Worm (Caenorhabditis elegans): ENCODE results near the gene epic-1.

The epic-1 gene

DNA sequence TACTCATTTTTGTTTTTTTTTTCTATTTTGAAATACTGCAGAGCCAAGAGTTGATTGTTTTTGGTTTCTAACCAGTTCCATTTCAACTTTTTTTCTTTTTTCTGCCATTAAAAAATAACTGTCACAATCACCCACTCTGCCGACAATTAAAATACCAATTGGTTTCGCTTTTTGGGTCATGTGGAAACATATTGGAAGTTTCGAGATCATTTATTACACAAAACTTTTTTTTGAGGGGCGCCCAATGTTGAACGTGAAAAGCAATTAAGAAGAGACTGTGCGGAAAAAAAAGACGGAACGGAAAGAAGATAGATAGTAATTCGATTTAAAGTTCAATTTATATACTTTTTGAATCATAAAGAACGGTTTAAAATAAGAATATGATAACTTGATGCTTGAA is 2.3 kb upstream of the epic-1 start:
- TF ChIP-seq crh-2 (tag; optimal IDR thresholded peaks at IDR 0.05): peak; percentile 4
- TF ChIP-seq ceh-16 (tag; optimal IDR thresholded peaks at IDR 0.05): no peak
- peak; percentile 78 for TF ChIP-seq nhr-25 (tag; optimal IDR thresholded peaks at IDR 0.05)
- peak; percentile 64 for TF ChIP-seq blmp-1 (tag; optimal IDR thresholded peaks at IDR 0.05; ENCODE audit: insufficient read depth)

DNA sequence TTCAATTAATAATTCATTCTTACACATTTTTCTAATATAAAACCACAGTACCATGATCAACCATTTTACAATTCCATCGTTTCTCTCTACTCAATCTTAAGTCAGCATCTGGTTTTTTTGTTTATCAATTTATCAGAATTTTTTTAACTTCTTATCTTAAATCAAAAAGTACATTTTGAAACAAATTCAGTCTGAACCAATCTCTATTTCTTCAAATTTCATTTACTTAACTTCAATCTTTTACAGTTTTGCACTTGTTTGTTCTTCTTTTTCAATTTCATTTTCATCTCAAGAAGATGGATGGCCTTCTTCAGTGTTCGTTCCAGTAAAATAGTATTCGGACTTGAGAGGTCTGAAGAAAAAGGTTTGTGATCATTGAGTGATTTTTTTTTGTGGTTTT is 1.3 kb upstream of the epic-1 start, which contains the start of gene gba-3:
TSS of gene gba-3 (plus strand) at position 301 of the 400 bp plus-strand sequence.
- TF ChIP-seq nhr-77 (tag; optimal IDR thresholded peaks at IDR 0.05) (no peak), nhr-12 (tag; optimal IDR thresholded peaks at IDR 0.05) (no peak), nhr-25 (tag; optimal IDR thresholded peaks at IDR 0.05) (peak; percentile 47), mdl-1 (tag; optimal IDR thresholded peaks at IDR 0.05) (no peak), mbf-1 (tag; optimal IDR thresholded peaks at IDR 0.05) (no peak), sma-9 (GFP tag; optimal IDR thresholded peaks at IDR 0.05) (peak; percentile 8), sma-9 (tag; optimal IDR thresholded peaks at IDR 0.05) (no peak), skn-1 (tag; optimal IDR thresholded peaks at IDR 0.05) (no peak), sem-4 (tag; optimal IDR thresholded peaks at IDR 0.05) (no peak), unc-62 (GFP tag; optimal IDR thresholded peaks at IDR 0.05) (no peak), blmp-1 (tag; optimal IDR thresholded peaks at IDR 0.05; ENCODE audit: insufficient read depth) (peak; percentile 18)

DNA sequence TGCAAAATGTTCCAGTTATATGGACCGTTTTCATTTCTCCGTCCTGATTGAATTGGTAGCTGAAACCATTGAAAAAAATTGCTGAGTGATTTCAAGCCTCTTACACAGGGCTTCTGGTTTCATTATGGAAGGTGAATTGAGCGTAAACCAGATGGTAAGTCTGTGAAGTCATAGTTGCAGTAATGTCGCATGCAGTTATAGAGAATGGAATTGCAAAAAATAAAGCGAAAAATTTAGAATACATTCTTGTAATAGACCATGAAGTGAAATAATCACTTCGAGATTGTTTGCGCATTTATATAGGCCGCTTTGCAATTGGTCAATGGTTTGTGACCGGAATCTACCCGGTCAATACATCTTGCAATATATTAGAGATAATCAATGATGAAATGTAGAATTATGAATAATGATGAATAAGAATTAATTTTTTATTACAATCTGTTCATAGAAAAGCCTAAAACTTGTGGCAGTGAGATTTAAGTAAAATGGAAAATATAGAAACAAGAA is 1.6 kb downstream of the epic-1 start, which contains the start of gene F11E6.4:
TSS of gene F11E6.4 (minus strand) at position 259 of the 507 bp plus-strand sequence.
- TF ChIP-seq lin-13 (GFP tag; optimal IDR thresholded peaks at IDR 0.05): peak; percentile 28
- no peak for TF ChIP-seq ceh-16 (tag; optimal IDR thresholded peaks at IDR 0.05)
- peak; percentile 21 for TF ChIP-seq ama-1 (optimal IDR thresholded peaks at IDR 0.05)
- no peak for TF ChIP-seq nhr-6 (tag; optimal IDR thresholded peaks at IDR 0.05)
- peak; percentile 35 for TF ChIP-seq ztf-4 (tag; optimal IDR thresholded peaks at IDR 0.05)
- peak; percentile 73 for TF ChIP-seq nhr-25 (tag; optimal IDR thresholded peaks at IDR 0.05)

DNA sequence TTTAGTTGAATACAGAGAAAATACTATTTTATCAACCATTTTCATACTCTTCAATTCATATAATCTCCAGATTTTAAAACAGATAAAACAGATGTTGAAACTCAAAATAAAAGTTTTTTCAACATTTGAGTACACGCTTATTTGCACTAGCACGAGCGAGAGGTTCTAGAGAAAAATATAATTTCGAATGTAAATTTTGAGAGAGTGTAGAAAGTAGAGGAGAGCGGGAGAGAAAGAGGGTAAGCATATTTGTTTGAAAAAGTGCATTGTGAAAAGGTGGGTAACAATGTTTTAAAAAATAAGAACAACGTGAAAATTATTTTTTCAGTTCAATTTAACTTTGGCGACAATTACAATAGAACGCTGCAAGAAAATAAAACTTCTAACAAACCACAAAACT is 3.9 kb downstream of the epic-1 start:
- peak; percentile 38 for TF ChIP-seq C34F6.9 (tag; optimal IDR thresholded peaks at IDR 0.05)
- no peak for TF ChIP-seq alr-1 (tag; optimal IDR thresholded peaks at IDR 0.05)
- TF ChIP-seq unc-55 (GFP tag; optimal IDR thresholded peaks at IDR 0.05): peak; percentile 68

DNA sequence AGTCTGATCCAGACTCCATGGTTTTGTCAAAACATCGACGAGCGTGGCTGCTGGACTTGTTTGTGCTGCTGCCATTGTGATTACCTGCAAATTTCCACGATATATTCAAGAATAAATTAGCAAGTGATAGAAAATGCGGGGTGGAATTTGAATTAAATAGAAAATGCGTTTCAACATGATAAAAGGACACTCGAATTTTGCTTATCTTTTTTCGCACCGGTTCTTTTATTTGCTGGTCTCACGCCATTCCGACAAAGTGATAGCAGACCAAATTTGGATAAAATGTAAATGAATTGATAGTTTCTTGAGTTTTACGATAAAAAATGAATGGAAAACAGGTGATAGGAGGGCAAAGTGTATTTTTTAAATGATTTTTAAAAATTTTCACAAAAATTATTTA is 4.4 kb downstream of the epic-1 start, which contains the start of gene elo-2:
TSS of gene elo-2 (minus strand) at position 84 of the 400 bp plus-strand sequence.
- peak; percentile 40 for TF ChIP-seq gmeb-1 (tag; optimal IDR thresholded peaks at IDR 0.05)
- peak; percentile 59 for TF ChIP-seq sma-9 (GFP tag; optimal IDR thresholded peaks at IDR 0.05)
- no peak for TF ChIP-seq sma-9 (tag; optimal IDR thresholded peaks at IDR 0.05)
- peak; percentile 9 for TF ChIP-seq crh-2 (tag; optimal IDR thresholded peaks at IDR 0.05)
- TF ChIP-seq fos-1 (tag; optimal IDR thresholded peaks at IDR 0.05): peak; percentile 30
- no peak for TF ChIP-seq lin-11 (tag; optimal IDR thresholded peaks at IDR 0.05)
- TF ChIP-seq blmp-1 (tag; optimal IDR thresholded peaks at IDR 0.05; ENCODE audit: insufficient read depth): no peak

DNA sequence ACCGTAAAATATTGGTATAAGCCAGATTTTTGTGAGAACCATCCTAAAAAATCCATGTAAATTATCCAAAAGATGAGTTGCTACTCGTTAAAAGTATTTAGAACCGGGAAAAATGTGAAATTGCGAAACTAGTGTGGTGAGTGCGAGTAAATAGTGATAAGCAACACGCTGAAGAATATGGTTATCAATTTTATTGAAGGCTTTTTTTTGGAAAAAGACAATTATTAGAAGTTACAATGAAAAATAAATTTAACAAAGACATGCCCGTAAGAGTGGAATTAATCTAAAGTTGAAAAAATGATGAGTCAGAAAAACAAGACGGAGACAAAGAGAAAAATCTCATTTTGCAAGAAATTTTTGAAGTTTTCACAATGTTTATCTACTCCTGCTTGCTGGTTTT is 5.8 kb downstream of the epic-1 start, which contains the start of gene F11E6.6:
TSS of gene F11E6.6 (minus strand) at position 101 of the 400 bp plus-strand sequence.
- TF ChIP-seq fos-1 (tag; optimal IDR thresholded peaks at IDR 0.05) (peak; percentile 48), unc-62 (GFP tag; optimal IDR thresholded peaks at IDR 0.05) (no peak)

DNA sequence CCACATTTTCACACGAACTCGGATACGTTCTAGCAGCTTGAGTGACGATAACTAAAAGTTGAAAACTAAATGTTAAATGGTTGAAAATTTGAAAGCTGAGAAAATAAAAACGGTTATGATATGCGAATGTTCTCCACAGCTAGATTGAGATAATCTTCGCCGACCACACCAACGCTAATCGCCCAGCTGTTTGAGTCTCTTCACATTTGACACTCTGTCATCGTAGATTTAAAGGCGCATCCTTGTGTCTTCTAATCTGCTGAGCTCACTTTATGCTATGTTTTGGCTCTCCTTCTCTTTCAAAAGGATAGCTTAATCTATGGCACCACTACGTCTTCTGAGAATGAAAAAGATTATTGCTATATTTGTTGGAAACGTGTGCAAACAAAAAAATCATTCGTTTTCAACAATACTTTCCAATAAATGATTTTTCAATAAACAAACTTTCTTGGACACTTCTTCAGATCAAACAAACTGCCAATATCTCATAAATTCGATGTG is 8.6 kb downstream of the epic-1 start, which contains the start of gene F11E6.10:
TSS of gene F11E6.10 (minus strand) at position 51 of the 501 bp plus-strand sequence.
- TF ChIP-seq F13H6.1 (tag; optimal IDR thresholded peaks at IDR 0.05): no peak
- no peak for TF ChIP-seq gmeb-1 (tag; optimal IDR thresholded peaks at IDR 0.05)
- TF ChIP-seq R02D3.7 (tag; optimal IDR thresholded peaks at IDR 0.05): no peak
- no peak for TF ChIP-seq C34F6.9 (tag; optimal IDR thresholded peaks at IDR 0.05)
- no peak for TF ChIP-seq lin-13 (GFP tag; optimal IDR thresholded peaks at IDR 0.05)
- TF ChIP-seq nhr-12 (tag; optimal IDR thresholded peaks at IDR 0.05): no peak
- TF ChIP-seq sma-9 (GFP tag; optimal IDR thresholded peaks at IDR 0.05): no peak
- TF ChIP-seq sma-9 (tag; optimal IDR thresholded peaks at IDR 0.05): no peak
- TF ChIP-seq snpc-4 (tag; optimal IDR thresholded peaks at IDR 0.05): no peak
- no peak for TF ChIP-seq blmp-1 (tag; optimal IDR thresholded peaks at IDR 0.05; ENCODE audit: insufficient read depth)
- TF ChIP-seq nhr-10 (tag; optimal IDR thresholded peaks at IDR 0.05): no peak

Measured in whole organism, L2 larva.